Fruit fly (Drosophila melanogaster) whole organism, embryonic: ENCODE results near the gene NijC.
A peak's percentile ranks its signal among the peaks of the same experiment; 100 is the strongest.

Source experiments
- Aef1 ChIP-seq: fragments of 200-800 bp; sonication (Bioruptor generic); IDR thresholded peaks from 3 replicates; pipeline ENCODE4 v1.3.6; 2022; ENCODE audit warnings: missing biosample characterization, missing genetic modification characterization
- Atf-2 ChIP-seq: fragments of 200-800 bp; sonication (Bioruptor generic); optimal IDR thresholded peaks from 2 replicates; lab custom pipeline; 2016; ENCODE audit warnings: missing biosample characterization, missing genetic modification characterization
- B-H2 ChIP-seq: fragments of 200-800 bp; sonication (Bioruptor generic); optimal IDR thresholded peaks from 2 replicates; lab custom pipeline; 2018; ENCODE audit warnings: missing biosample characterization, mild to moderate bottlenecking, missing genetic modification characterization
- BtbVII ChIP-seq: fragments of 200-800 bp; sonication (Bioruptor generic); optimal IDR thresholded peaks from 3 replicates; lab custom pipeline; 2017; ENCODE audit warnings: missing biosample characterization, mild to moderate bottlenecking, missing genetic modification characterization
- CG10267 ChIP-seq: fragments of 200-800 bp; sonication (Bioruptor generic); optimal IDR thresholded peaks from 2 replicates; lab custom pipeline; 2018; ENCODE audit warnings: missing biosample characterization, mild to moderate bottlenecking, missing genetic modification characterization, moderate library complexity
- CG12155 ChIP-seq: fragments of 200-800 bp; sonication (Bioruptor generic); optimal IDR thresholded peaks from 3 replicates; lab custom pipeline; 2016; ENCODE audit warnings: missing biosample characterization, missing genetic modification characterization
- CG13123 ChIP-seq: fragments of 200-800 bp; sonication (Bioruptor generic); optimal IDR thresholded peaks from 2 replicates; lab custom pipeline; 2016; ENCODE audit warnings: missing biosample characterization, missing genetic modification characterization
- CG13287 ChIP-seq: fragments of 200-800 bp; sonication (Bioruptor generic); IDR thresholded peaks from 2 replicates; pipeline ENCODE4 v1.3.6; 2022; ENCODE audit warnings: missing biosample characterization, missing genetic modification characterization; ENCODE audit not compliant: partially characterized antibody
- CG14441 ChIP-seq: fragments of 200-800 bp; sonication (Bioruptor generic); IDR thresholded peaks from 2 replicates; pipeline ENCODE4 v1.3.6; 2022; ENCODE audit warnings: missing biosample characterization, missing genetic modification characterization
- CG16863 ChIP-seq: fragments of 200-800 bp; sonication (Bioruptor generic); optimal IDR thresholded peaks from 3 replicates; lab custom pipeline; 2016; ENCODE audit warnings: missing biosample characterization, missing genetic modification characterization
- CG2199 ChIP-seq: fragments of 200-800 bp; sonication (Bioruptor generic); IDR thresholded peaks from 3 replicates; pipeline ENCODE4 v1.3.6; 2022; ENCODE audit warnings: missing biosample characterization, missing genetic modification characterization
- CG3163 ChIP-seq: fragments of 200-800 bp; sonication (Bioruptor generic); optimal IDR thresholded peaks from 3 replicates; lab custom pipeline; 2016; ENCODE audit warnings: missing biosample characterization, missing genetic modification characterization
- CG3407 ChIP-seq: fragments of 200-800 bp; sonication (Bioruptor generic); optimal IDR thresholded peaks from 2 replicates; lab custom pipeline; 2018; ENCODE audit warnings: missing biosample characterization, mild to moderate bottlenecking, missing genetic modification characterization
- CG34376 ChIP-seq: fragments of 200-800 bp; sonication (Bioruptor generic); optimal IDR thresholded peaks from 2 replicates; lab custom pipeline; 2018; ENCODE audit warnings: missing biosample characterization, mild to moderate bottlenecking, missing genetic modification characterization
- CG3995 ChIP-seq: fragments of 200-800 bp; sonication (Bioruptor generic); optimal IDR thresholded peaks from 3 replicates; lab custom pipeline; 2016; ENCODE audit warnings: missing biosample characterization, missing genetic modification characterization
- CG4328 ChIP-seq: fragments of 200-800 bp; sonication (Bioruptor generic); optimal IDR thresholded peaks from 3 replicates; lab custom pipeline; 2017; ENCODE audit warnings: missing biosample characterization, missing genetic modification reagents, missing genetic modification characterization
- CG7357 ChIP-seq: fragments of 200-800 bp; sonication (Bioruptor generic); IDR thresholded peaks from 3 replicates; pipeline ENCODE4 v1.3.6; 2022; ENCODE audit warnings: missing biosample characterization, missing genetic modification characterization
- CG7786 ChIP-seq: fragments of 200-800 bp; sonication (Bioruptor generic); optimal IDR thresholded peaks from 2 replicates; lab custom pipeline; 2016; ENCODE audit warnings: missing biosample characterization, missing genetic modification characterization
- CG7987 ChIP-seq: fragments of 200-800 bp; sonication (Bioruptor generic); optimal IDR thresholded peaks from 2 replicates; lab custom pipeline; 2018; ENCODE audit warnings: missing biosample characterization, mild to moderate bottlenecking, missing genetic modification characterization, moderate library complexity
- CG9215 ChIP-seq: fragments of 200-800 bp; sonication (Bioruptor generic); IDR thresholded peaks from 2 replicates; pipeline ENCODE4 v1.3.6; 2022; ENCODE audit warnings: missing biosample characterization, missing genetic modification characterization
- CG9817 ChIP-seq: fragments of 200-800 bp; sonication (Bioruptor generic); optimal IDR thresholded peaks from 2 replicates; lab custom pipeline; 2018; ENCODE audit warnings: missing biosample characterization, mild to moderate bottlenecking, missing genetic modification characterization, moderate library complexity
- CG9876 ChIP-seq: fragments of 200-800 bp; sonication (Bioruptor generic); optimal IDR thresholded peaks from 2 replicates; lab custom pipeline; 2016; ENCODE audit warnings: missing biosample characterization, missing genetic modification characterization
- CHES-1-like ChIP-seq: fragments of 200-800 bp; sonication (Bioruptor generic); optimal IDR thresholded peaks from 2 replicates; lab custom pipeline; 2016; ENCODE audit warnings: missing biosample characterization, missing genetic modification characterization
- CoRest ChIP-seq: fragments of 200-800 bp; sonication (Bioruptor generic); optimal IDR thresholded peaks from 3 replicates; lab custom pipeline; 2018; ENCODE audit warnings: missing biosample characterization, mild to moderate bottlenecking, missing genetic modification characterization, moderate library complexity
- E2f1 ChIP-seq: fragments of 200-800 bp; sonication (Bioruptor generic); IDR thresholded peaks from 2 replicates; pipeline ENCODE4 v1.3.6; 2022; ENCODE audit warnings: missing biosample characterization, missing genetic modification characterization
- HLH54F ChIP-seq: fragments of 200-800 bp; sonication (Bioruptor generic); optimal IDR thresholded peaks from 3 replicates; lab custom pipeline; 2016; ENCODE audit warnings: missing biosample characterization, missing genetic modification characterization
- Hand ChIP-seq: fragments of 200-800 bp; sonication (Bioruptor generic); optimal IDR thresholded peaks from 2 replicates; lab custom pipeline; 2017; ENCODE audit warnings: mild to moderate bottlenecking, missing biosample characterization, missing genetic modification reagents, missing genetic modification characterization
- Hmr ChIP-seq: fragments of 200-800 bp; sonication (Bioruptor generic); optimal IDR thresholded peaks from 3 replicates; lab custom pipeline; 2017; ENCODE audit warnings: mild to moderate bottlenecking, missing biosample characterization, missing genetic modification reagents, missing genetic modification characterization
- Hmx ChIP-seq: fragments of 200-800 bp; sonication (Bioruptor generic); optimal IDR thresholded peaks from 2 replicates; lab custom pipeline; 2016; ENCODE audit warnings: missing biosample characterization, missing genetic modification characterization
- Lhr ChIP-seq: fragments of 200-800 bp; sonication (Bioruptor generic); optimal IDR thresholded peaks from 3 replicates; lab custom pipeline; 2017; ENCODE audit warnings: mild to moderate bottlenecking, missing biosample characterization, missing genetic modification reagents, missing genetic modification characterization
- Med ChIP-seq: fragments of 200-800 bp; sonication (Bioruptor generic); peaks from one replicate; lab custom pipeline; 2016; ENCODE audit warnings: missing biosample characterization, missing genetic modification characterization, mild to moderate bottlenecking, inconsistent platforms, moderate library complexity
- Nf-YC ChIP-seq: fragments of 200-800 bp; optimal IDR thresholded peaks from 3 replicates; lab custom pipeline; 2019; ENCODE audit warnings: missing biosample characterization, mild to moderate bottlenecking, missing genetic modification characterization, moderate library complexity
- Ptx1 ChIP-seq: fragments of 200-800 bp; sonication (Bioruptor generic); IDR thresholded peaks from 2 replicates; pipeline ENCODE4 v1.3.6; 2022; ENCODE audit warnings: missing biosample characterization, missing genetic modification characterization
- Sox100B ChIP-seq: fragments of 200-800 bp; sonication (Bioruptor generic); optimal IDR thresholded peaks from 3 replicates; lab custom pipeline; 2018; ENCODE audit warnings: missing biosample characterization, mild to moderate bottlenecking, missing genetic modification characterization
- chinmo ChIP-seq: fragments of 200-800 bp; sonication (Bioruptor generic); IDR thresholded peaks from 4 replicates; pipeline ENCODE4 v1.3.6; 2022; ENCODE audit warnings: missing biosample characterization, missing genetic modification characterization; ENCODE audit not compliant: partially characterized antibody
- dan ChIP-seq: fragments of 200-800 bp; sonication (Bioruptor generic); IDR thresholded peaks from 2 replicates; pipeline ENCODE4 v1.3.6; 2022; ENCODE audit warnings: missing biosample characterization, missing genetic modification characterization
- esg ChIP-seq: fragments of 200-800 bp; sonication (Bioruptor generic); conservative IDR thresholded peaks from 2 replicates; pipeline ENCODE4 v1.3.6; 2022; ENCODE audit warnings: missing biosample characterization, missing genetic modification characterization
- ftz-f1 ChIP-seq: fragments of 200-800 bp; sonication (Bioruptor generic); optimal IDR thresholded peaks from 2 replicates; lab custom pipeline; 2016; ENCODE audit warnings: missing biosample characterization, missing genetic modification characterization
- her ChIP-seq: fragments of 200-800 bp; sonication (Bioruptor generic); optimal IDR thresholded peaks from 2 replicates; lab custom pipeline; 2016; ENCODE audit warnings: missing biosample characterization, missing genetic modification characterization
- inv ChIP-seq: fragments of 200-800 bp; sonication (Bioruptor generic); IDR thresholded peaks from 2 replicates; pipeline ENCODE4 v1.3.6; 2022; ENCODE audit warnings: missing biosample characterization, missing genetic modification characterization; ENCODE audit not compliant: partially characterized antibody
- knrl ChIP-seq: fragments of 200-800 bp; sonication (Bioruptor generic); IDR thresholded peaks from 3 replicates; pipeline ENCODE4 v1.3.6; 2022; ENCODE audit warnings: missing biosample characterization, missing genetic modification characterization; ENCODE audit not compliant: partially characterized antibody
- lola ChIP-seq, 3 experiments: fragments of >200 bp in 2 of 3; fragments of 200-800 bp in 1 of 3; sonication (Bioruptor generic) in 1 of 3; optimal IDR thresholded peaks; 2 replicates each; lab custom pipeline; 2017 to 2019; ENCODE audit warnings: missing biosample characterization in 3 of 3, missing genetic modification characterization in 3 of 3, mild to moderate bottlenecking in 1 of 3, moderate library complexity in 1 of 3
- nmo ChIP-seq: fragments of 200-800 bp; sonication (Bioruptor generic); optimal IDR thresholded peaks from 2 replicates; lab custom pipeline; 2018; ENCODE audit warnings: missing biosample characterization, mild to moderate bottlenecking, missing genetic modification characterization, moderate library complexity
- odd ChIP-seq: fragments of 200-800 bp; sonication (Bioruptor generic); optimal IDR thresholded peaks from 2 replicates; lab custom pipeline; 2017; ENCODE audit warnings: missing biosample characterization, mild to moderate bottlenecking, missing genetic modification characterization
- org-1 ChIP-seq: fragments of 200-800 bp; sonication (Bioruptor generic); optimal IDR thresholded peaks from 2 replicates; lab custom pipeline; 2017; ENCODE audit warnings: missing biosample characterization, missing genetic modification characterization
- trem ChIP-seq: fragments of 200-800 bp; optimal IDR thresholded peaks from 3 replicates; lab custom pipeline; 2019; ENCODE audit warnings: missing biosample characterization, mild to moderate bottlenecking, missing genetic modification characterization, moderate library complexity

NijC gene

DNA sequence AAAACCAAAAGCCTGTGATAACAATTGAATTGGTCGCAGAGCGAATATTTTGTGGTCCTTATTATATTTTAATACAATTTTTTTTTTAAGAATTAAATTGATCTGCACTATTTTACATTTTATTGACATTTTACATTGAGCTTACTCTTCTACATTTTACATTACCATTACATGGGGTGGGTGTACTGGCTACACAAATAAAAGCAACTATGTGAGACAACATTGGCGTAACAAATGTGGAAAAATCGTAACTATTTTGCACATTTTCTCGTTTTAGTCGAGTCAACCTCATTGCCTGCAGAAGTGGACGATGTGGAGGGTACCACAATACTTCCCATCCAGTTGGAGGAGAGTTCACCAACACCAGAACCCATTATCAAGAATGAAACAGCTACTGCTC lies 44.4 kb upstream of the NijC start (continued):
- peak; percentile 8 for TF ChIP-seq Lhr

DNA sequence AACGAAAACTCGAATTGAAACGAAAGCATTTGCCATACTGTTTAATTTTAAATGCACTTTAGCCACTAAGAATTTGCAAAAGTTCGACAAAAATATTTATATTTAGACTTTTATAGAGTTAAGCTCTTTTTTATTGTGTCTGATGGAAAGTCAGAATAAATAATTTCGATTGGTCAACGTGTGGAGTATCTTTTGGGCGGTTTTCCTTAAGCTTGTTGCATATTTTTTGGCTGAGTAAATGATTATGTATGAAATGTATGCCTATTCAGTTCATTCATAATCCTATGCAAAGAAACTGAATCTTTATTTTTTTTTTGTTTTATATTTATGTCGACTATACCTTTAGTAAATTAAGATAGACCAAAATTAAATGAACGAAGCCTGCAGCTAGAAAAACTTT lies 42.2 kb upstream of the NijC start:
- TF ChIP-seq CG2199 (GFP tag; lab: Robert Waterston, UW) = peak; percentile 93
- TF ChIP-seq Med (GFP tag; lab: Kevin White, UChicago) = peak; percentile 11
- TF ChIP-seq Ptx1 (GFP tag; lab: Robert Waterston, UW) = no peak
- peak in 1 of 3 experiments; percentile 15 for TF ChIP-seq lola (GFP tag; optimal IDR thresholded peaks at IDR 0.05; lab: Kevin White, UChicago)
- TF ChIP-seq org-1 (GFP tag; lab: Kevin White, UChicago) = no peak

DNA sequence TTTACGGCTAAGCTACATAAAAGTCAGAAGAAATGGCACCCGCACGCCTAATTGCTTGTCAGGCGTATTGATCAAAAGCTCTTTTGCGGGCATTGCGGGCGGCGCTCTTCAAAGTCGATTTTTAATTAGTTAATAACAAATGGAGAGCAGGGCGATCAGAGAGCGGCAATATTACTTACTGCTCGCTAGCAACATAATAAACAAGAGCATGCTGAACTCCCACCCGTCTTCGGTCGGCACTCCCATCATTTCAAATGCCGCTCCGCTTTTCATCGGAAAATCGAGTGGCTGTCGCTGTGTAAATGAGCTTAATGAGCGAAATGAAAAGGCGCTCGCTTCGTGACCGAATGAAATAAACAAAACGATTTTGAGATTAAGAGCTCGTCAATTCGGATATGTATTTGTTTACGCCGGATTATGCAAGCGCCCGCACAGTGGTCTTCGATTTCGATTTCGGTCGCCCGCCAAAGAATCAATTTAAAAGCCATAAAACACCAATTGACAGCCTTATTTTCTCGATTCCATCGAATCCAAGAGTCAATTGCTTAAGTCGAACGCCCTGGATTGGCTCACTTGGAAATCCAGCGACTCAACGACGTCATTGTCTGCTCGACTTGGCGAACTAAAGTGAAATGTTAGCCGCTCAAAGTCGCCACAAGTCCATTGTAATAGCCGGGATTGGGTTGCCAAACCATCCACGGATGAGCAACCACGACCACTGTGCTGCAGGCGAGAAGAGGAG lies 41.2 kb upstream of the NijC start:
- TF ChIP-seq BtbVII (GFP tag; lab: Kevin White, UChicago) (peak; percentile 62), CG3163 (peak; percentile 61), Nf-YC (tag; lab: Kevin White, UChicago) (peak; percentile 58), chinmo (GFP tag; lab: Robert Waterston, UW) (no peak), ftz-f1 (GFP tag; lab: Kevin White, UChicago) (no peak), CG34376 (peak; percentile 31), CoRest (peak; percentile 91), CG14441 (GFP tag; lab: Robert Waterston, UW) (peak; percentile 87), CG7786 (GFP tag; lab: Kevin White, UChicago) (peak; percentile 84), Atf-2 (GFP tag; lab: Kevin White, UChicago) (peak; percentile 83), her (GFP tag; lab: Kevin White, UChicago) (peak; percentile 86), CG13287 (GFP tag; lab: Robert Waterston, UW) (peak; percentile 16; the same call in 1 of the 2 replicates), Hmx (GFP tag; lab: Kevin White, UChicago) (no peak), nmo (GFP tag; lab: Kevin White, UChicago) (peak; percentile 92), CHES-1-like (GFP tag; lab: Kevin White, UChicago) (peak; percentile 73), B-H2 (GFP tag; lab: Kevin White, UChicago) (no peak), CG13123 (GFP tag; lab: Kevin White, UChicago) (peak; percentile 30), CG9876 (peak; percentile 59), Hmr (GFP tag; lab: Kevin White, UChicago) (peak; percentile 69), inv (GFP tag; lab: Robert Waterston, UW) (no peak), knrl (GFP tag; lab: Robert Waterston, UW) (no peak), HLH54F (GFP tag; lab: Kevin White, UChicago) (peak; percentile 68), CG4328 (peak; percentile 49), E2f1 (GFP tag; lab: Robert Waterston, UW) (peak; percentile 74), odd (peak; percentile 83), CG12155 (GFP tag; lab: Kevin White, UChicago) (peak; percentile 57), dan (GFP tag; lab: Robert Waterston, UW) (no peak), Aef1 (GFP tag; lab: Robert Waterston, UW) (peak; percentile 87), CG10267 (tag; lab: Kevin White, UChicago) (peak; percentile 42), CG9215 (GFP tag; lab: Robert Waterston, UW) (peak; percentile 83), trem (tag; lab: Kevin White, UChicago) (peak; percentile 22), CG16863 (GFP tag; lab: Kevin White, UChicago) (peak; percentile 84), CG7357 (GFP tag; lab: Robert Waterston, UW) (peak; percentile 81), CG7987 (GFP tag; lab: Kevin White, UChicago) (no peak), esg (GFP tag; lab: Robert Waterston, UW) (peak; percentile 89), Sox100B (GFP tag; lab: Kevin White, UChicago) (peak; percentile 92), CG3995 (peak; percentile 38), Hand (GFP tag; lab: Kevin White, UChicago) (peak; percentile 3), CG9817 (tag; lab: Kevin White, UChicago) (peak; percentile 78), CG3407 (GFP tag; lab: Kevin White, UChicago) (peak; percentile 72)
